Fruit fly (Drosophila melanogaster): ENCODE data around the gene fy.

The fy gene

dm6 chr2L:8365701-8366643 lies 37.1 kb downstream of the fy start, which contains the start of gene Pp2A-29B (continued):
- TF ChIP-seq p53 (GFP tag; optimal IDR thresholded peaks at IDR 0.05) (no peak), CG6254 (GFP tag; optimal IDR thresholded peaks at IDR 0.05) (no peak), CG14441 (GFP tag; IDR thresholded peaks at IDR 0.05) (no peak; the same call in 1 of the 2 replicates), Tbp (GFP tag; optimal IDR thresholded peaks at IDR 0.05) (no peak), CG12236 (GFP tag; optimal IDR thresholded peaks at IDR 0.05) (no peak), HLH54F (GFP tag; optimal IDR thresholded peaks at IDR 0.05) (no peak), dysf (GFP tag; IDR thresholded peaks at IDR 0.05) (no peak), insv (GFP tag; optimal IDR thresholded peaks at IDR 0.05) (peak in 1 of 2 experiments; percentile 25), gcm2 (GFP tag; optimal IDR thresholded peaks at IDR 0.05) (no peak), bcd (GFP tag; optimal IDR thresholded peaks at IDR 0.05) (peak; percentile 20), CG10543 (GFP tag; optimal IDR thresholded peaks at IDR 0.05) (peak; percentile 52), CG2202 (tag; optimal IDR thresholded peaks at IDR 0.05) (no peak), Spps (tag; optimal IDR thresholded peaks at IDR 0.05) (no peak), Dbx (GFP tag; IDR thresholded peaks at IDR 0.05) (peak; percentile 69), CG6689 (GFP tag; IDR thresholded peaks at IDR 0.05) (no peak), CG2889 (GFP tag; IDR thresholded peaks at IDR 0.05) (no peak), CG12155 (GFP tag; optimal IDR thresholded peaks at IDR 0.05) (peak; percentile 16), D19B (GFP tag; optimal IDR thresholded peaks at IDR 0.05) (no peak), sug (tag; optimal IDR thresholded peaks at IDR 0.05) (peak; percentile 59), Xbp1 (GFP tag; optimal IDR thresholded peaks at IDR 0.05) (peak; percentile 39), CG1647 (GFP tag; optimal IDR thresholded peaks at IDR 0.05) (no peak), CG10267 (tag; optimal IDR thresholded peaks at IDR 0.05) (peak; percentile 62), her (GFP tag; optimal IDR thresholded peaks at IDR 0.05) (no peak), fd64A (GFP tag; optimal IDR thresholded peaks at IDR 0.05) (no peak), NK7.1 (GFP tag; optimal IDR thresholded peaks at IDR 0.05) (no peak), CkIIα-i1 (GFP tag; IDR thresholded peaks at IDR 0.05) (no peak), Sin3A (optimal IDR thresholded peaks at IDR 0.05) (peak; percentile 32), Dref (GFP tag; IDR thresholded peaks at IDR 0.05) (peak; percentile 57), HHEX (GFP tag; optimal IDR thresholded peaks at IDR 0.05) (no peak), CG15269 (tag; optimal IDR thresholded peaks at IDR 0.05) (peak; percentile 9), Ssrp (tag; optimal IDR thresholded peaks at IDR 0.05) (no peak), CG11695 (GFP tag; IDR thresholded peaks at IDR 0.05) (no peak), repo (GFP tag; optimal IDR thresholded peaks at IDR 0.05) (no peak), tup (GFP tag; optimal IDR thresholded peaks at IDR 0.05) (no peak), hth (optimal IDR thresholded peaks at IDR 0.05) (no peak), CG3838 (GFP tag; optimal IDR thresholded peaks at IDR 0.05) (no peak), pfk (GFP tag; optimal IDR thresholded peaks at IDR 0.05) (no peak), Kr (GFP tag; optimal IDR thresholded peaks at IDR 0.05) (no peak), twi (tag; optimal IDR thresholded peaks at IDR 0.05) (peak; percentile 25), HLH4C (GFP tag; IDR thresholded peaks at IDR 0.05; ENCODE audit: partially characterized antibody) (peak; percentile 99), vvl (GFP tag; IDR thresholded peaks at IDR 0.05) (0 out of 2 replicates have a peak, but pooled peaks have one; percentile 11), Sox102F (GFP tag; optimal IDR thresholded peaks at IDR 0.05) (no peak), CG8765 (GFP tag; IDR thresholded peaks at IDR 0.05) (no peak), zen2 (GFP tag; IDR thresholded peaks at IDR 0.05; ENCODE audit: partially characterized antibody) (peak; percentile 98), tll (GFP tag; optimal IDR thresholded peaks at IDR 0.05) (no peak), CG34376 (GFP tag; optimal IDR thresholded peaks at IDR 0.05) (peak; percentile 21), Camta (GFP tag; optimal IDR thresholded peaks at IDR 0.05) (no peak), CG18011 (GFP tag; optimal IDR thresholded peaks at IDR 0.05) (peak; percentile 97), lab (GFP tag; optimal IDR thresholded peaks at IDR 0.05) (peak; percentile 15)
